Fruit fly (Drosophila melanogaster) whole organism, embryonic: ENCODE results near the gene mRRF2.
A peak's percentile ranks its signal among the peaks of the same experiment; 100 is the strongest.

Experiments
- CG10654 ChIP-seq: fragments of 200-800 bp; sonication (Bioruptor generic); optimal IDR thresholded peaks from 2 replicates; lab custom pipeline; 2016; ENCODE audit warnings: missing biosample characterization, missing genetic modification characterization
- CG12104 ChIP-seq: fragments of 200-800 bp; sonication (Bioruptor generic); optimal IDR thresholded peaks from 3 replicates; lab custom pipeline; 2016; ENCODE audit warnings: missing biosample characterization, missing genetic modification characterization
- CG13123 ChIP-seq: fragments of 200-800 bp; sonication (Bioruptor generic); optimal IDR thresholded peaks from 2 replicates; lab custom pipeline; 2016; ENCODE audit warnings: missing biosample characterization, missing genetic modification characterization
- CG13287 ChIP-seq: fragments of 200-800 bp; sonication (Bioruptor generic); IDR thresholded peaks from 2 replicates; pipeline ENCODE4 v1.3.6; 2022; ENCODE audit warnings: missing biosample characterization, missing genetic modification characterization; ENCODE audit not compliant: partially characterized antibody
- CG18262 ChIP-seq: fragments of 200-800 bp; optimal IDR thresholded peaks from 3 replicates; lab custom pipeline; 2019; ENCODE audit warnings: missing biosample characterization, mild to moderate bottlenecking, missing genetic modification characterization, moderate library complexity
- CG2202 ChIP-seq: fragments of 200-800 bp; sonication (Bioruptor generic); optimal IDR thresholded peaks from 2 replicates; lab custom pipeline; 2018; ENCODE audit warnings: missing biosample characterization, mild to moderate bottlenecking, missing genetic modification characterization
- CG31365 ChIP-seq: fragments of 200-800 bp; sonication (Bioruptor generic); optimal IDR thresholded peaks from 2 replicates; lab custom pipeline; 2018; ENCODE audit warnings: missing biosample characterization, mild to moderate bottlenecking, missing genetic modification characterization
- CG32767 ChIP-seq: fragments of 200-800 bp; sonication (Bioruptor generic); IDR thresholded peaks from 2 replicates; pipeline ENCODE4 v1.3.6; 2022; ENCODE audit warnings: missing biosample characterization, missing genetic modification characterization
- CG6689 ChIP-seq: fragments of 200-800 bp; sonication (Bioruptor generic); IDR thresholded peaks from 2 replicates; pipeline ENCODE4 v1.3.6; 2022; ENCODE audit warnings: missing biosample characterization, missing genetic modification characterization
- CG8478 ChIP-seq: fragments of >200 bp; optimal IDR thresholded peaks from 2 replicates; lab custom pipeline; 2018
- CG9932 ChIP-seq: fragments of 200-800 bp; sonication (Bioruptor generic); IDR thresholded peaks from 2 replicates; pipeline ENCODE4 v1.3.6; 2022; ENCODE audit warnings: missing biosample characterization, missing genetic modification characterization
- CHES-1-like ChIP-seq: fragments of 200-800 bp; sonication (Bioruptor generic); optimal IDR thresholded peaks from 2 replicates; lab custom pipeline; 2016; ENCODE audit warnings: missing biosample characterization, missing genetic modification characterization
- CTCF ChIP-seq: fragments of 200-800 bp; sonication (Bioruptor generic); optimal IDR thresholded peaks from 2 replicates; lab custom pipeline; 2017; ENCODE audit warnings: missing biosample characterization, mild to moderate bottlenecking, missing genetic modification characterization, moderate library complexity
- Dip3 ChIP-seq: fragments of 200-800 bp; sonication (Bioruptor generic); optimal IDR thresholded peaks from 3 replicates; lab custom pipeline; 2016; ENCODE audit warnings: missing biosample characterization, missing genetic modification characterization
- Drgx ChIP-seq: fragments of 200-800 bp; sonication (Bioruptor generic); IDR thresholded peaks from 2 replicates; pipeline ENCODE4 v1.3.6; 2022; ENCODE audit warnings: missing biosample characterization, missing genetic modification characterization
- E2f2 ChIP-seq: fragments of 200-800 bp; sonication (Bioruptor generic); IDR thresholded peaks from 2 replicates; pipeline ENCODE4 v1.3.6; 2022; ENCODE audit warnings: missing biosample characterization, missing genetic modification characterization
- Eip74EF ChIP-seq, 2 experiments: fragments of 200-800 bp in 1 of 2; fragments of >200 bp in 1 of 2; sonication (Bioruptor generic) in 1 of 2; optimal IDR thresholded peaks; 2 replicates each; lab custom pipeline; 2017 to 2019; ENCODE audit warnings: missing biosample characterization in 2 of 2, missing genetic modification characterization in 2 of 2, mild to moderate bottlenecking in 1 of 2, moderate library complexity in 1 of 2
- Fer1 ChIP-seq: fragments of 200-800 bp; sonication (Bioruptor generic); optimal IDR thresholded peaks from 2 replicates; lab custom pipeline; 2017; ENCODE audit warnings: missing biosample characterization, mild to moderate bottlenecking, missing genetic modification characterization
- HLH54F ChIP-seq: fragments of 200-800 bp; sonication (Bioruptor generic); optimal IDR thresholded peaks from 3 replicates; lab custom pipeline; 2016; ENCODE audit warnings: missing biosample characterization, missing genetic modification characterization
- Hand ChIP-seq: fragments of 200-800 bp; sonication (Bioruptor generic); optimal IDR thresholded peaks from 2 replicates; lab custom pipeline; 2017; ENCODE audit warnings: mild to moderate bottlenecking, missing biosample characterization, missing genetic modification reagents, missing genetic modification characterization
- MBD-R2 ChIP-seq: fragments of 200-800 bp; sonication (Bioruptor generic); IDR thresholded peaks from 2 replicates; pipeline ENCODE4 v1.3.6; 2022; ENCODE audit warnings: missing biosample characterization, missing genetic modification characterization
- Nf-YA ChIP-seq: fragments of 200-800 bp; sonication (Bioruptor generic); IDR thresholded peaks from 2 replicates; pipeline ENCODE4 v1.3.6; 2022; ENCODE audit warnings: missing biosample characterization, missing genetic modification characterization
- Sin3A ChIP-seq: fragments of >200 bp; optimal IDR thresholded peaks from 2 replicates; lab custom pipeline; 2018
- Sry-β ChIP-seq: fragments of 200-800 bp; sonication (Bioruptor generic); optimal IDR thresholded peaks from 2 replicates; lab custom pipeline; 2018; ENCODE audit warnings: missing biosample characterization, mild to moderate bottlenecking, missing genetic modification characterization, moderate library complexity
- Stat92E ChIP-seq, 3 experiments: fragments of >200 bp in 2 of 3; fragments of 200-800 bp in 1 of 3; sonication (Bioruptor generic) in 1 of 3; optimal IDR thresholded peaks; 2 replicates each; lab custom pipeline; 2017 to 2019; ENCODE audit warnings: missing biosample characterization in 3 of 3, missing genetic modification characterization in 3 of 3, mild to moderate bottlenecking in 1 of 3, moderate library complexity in 1 of 3
- ac ChIP-seq: fragments of 200-800 bp; sonication (Bioruptor generic); optimal IDR thresholded peaks from 3 replicates; lab custom pipeline; 2017; ENCODE audit warnings: missing biosample characterization, mild to moderate bottlenecking, missing genetic modification characterization
- cato ChIP-seq: fragments of 200-800 bp; sonication (Bioruptor generic); optimal IDR thresholded peaks from 2 replicates; lab custom pipeline; 2016; ENCODE audit warnings: missing biosample characterization, missing genetic modification characterization, borderline replicate concordance
- chn ChIP-seq: fragments of 200-800 bp; sonication (Bioruptor generic); optimal IDR thresholded peaks from 2 replicates; lab custom pipeline; 2016; ENCODE audit warnings: missing biosample characterization, missing genetic modification characterization
- crc ChIP-seq: fragments of 200-800 bp; sonication (Bioruptor generic); optimal IDR thresholded peaks from 2 replicates; lab custom pipeline; 2016; ENCODE audit warnings: missing biosample characterization, missing genetic modification characterization
- croc ChIP-seq: fragments of 200-800 bp; sonication (Bioruptor generic); conservative IDR thresholded peaks from 3 replicates; pipeline ENCODE4 v1.3.6; 2022; ENCODE audit warnings: missing biosample characterization, missing genetic modification characterization
- dimm ChIP-seq: fragments of 200-800 bp; sonication (Bioruptor generic); IDR thresholded peaks from 2 replicates; pipeline ENCODE4 v1.3.6; 2022; ENCODE audit warnings: missing biosample characterization, missing genetic modification characterization
- dmrt99B ChIP-seq: fragments of 200-800 bp; sonication (Bioruptor generic); optimal IDR thresholded peaks from 2 replicates; lab custom pipeline; 2018; ENCODE audit warnings: missing biosample characterization, mild to moderate bottlenecking, missing genetic modification characterization, moderate library complexity
- en ChIP-seq: fragments of 200-800 bp; sonication (Bioruptor generic); optimal IDR thresholded peaks from 2 replicates; lab custom pipeline; 2016; ENCODE audit warnings: missing biosample characterization, missing genetic modification characterization
- ewg ChIP-seq: fragments of 200-800 bp; sonication (Bioruptor generic); optimal IDR thresholded peaks from 3 replicates; lab custom pipeline; 2017; ENCODE audit warnings: mild to moderate bottlenecking, missing biosample characterization, missing genetic modification reagents, missing genetic modification characterization
- exex ChIP-seq: fragments of 200-800 bp; sonication (Bioruptor generic); optimal IDR thresholded peaks from 4 replicates; lab custom pipeline; 2018; ENCODE audit warnings: missing biosample characterization, mild to moderate bottlenecking, missing genetic modification characterization, moderate library complexity
- grau ChIP-seq: fragments of 200-800 bp; optimal IDR thresholded peaks from 3 replicates; lab custom pipeline; 2019; ENCODE audit warnings: missing biosample characterization, mild to moderate bottlenecking, missing genetic modification characterization, moderate library complexity
- ham ChIP-seq: fragments of 200-800 bp; sonication (Bioruptor generic); IDR thresholded peaks from 2 replicates; pipeline ENCODE4 v1.3.6; 2022; ENCODE audit warnings: missing biosample characterization, missing genetic modification characterization
- ind ChIP-seq: fragments of 200-800 bp; sonication (Bioruptor generic); optimal IDR thresholded peaks from 3 replicates; lab custom pipeline; 2016; ENCODE audit warnings: missing biosample characterization, missing genetic modification characterization
- lab ChIP-seq: fragments of 200-800 bp; sonication (Bioruptor generic); optimal IDR thresholded peaks from 3 replicates; lab custom pipeline; 2017; ENCODE audit warnings: missing biosample characterization, missing genetic modification characterization, mild to moderate bottlenecking, moderate library complexity, missing genetic modification reagents
- lbe ChIP-seq: fragments of 200-800 bp; sonication (Bioruptor generic); optimal IDR thresholded peaks from 2 replicates; lab custom pipeline; 2016; ENCODE audit warnings: missing biosample characterization, mild to moderate bottlenecking, missing genetic modification characterization
- lola ChIP-seq, 3 experiments: fragments of >200 bp in 2 of 3; fragments of 200-800 bp in 1 of 3; sonication (Bioruptor generic) in 1 of 3; optimal IDR thresholded peaks; 2 replicates each; lab custom pipeline; 2017 to 2019; ENCODE audit warnings: missing biosample characterization in 3 of 3, missing genetic modification characterization in 3 of 3, mild to moderate bottlenecking in 1 of 3, moderate library complexity in 1 of 3
- nom ChIP-seq: fragments of 200-800 bp; sonication (Bioruptor generic); optimal IDR thresholded peaks from 2 replicates; lab custom pipeline; 2017; ENCODE audit warnings: missing biosample characterization, missing genetic modification characterization, mild to moderate bottlenecking, moderate library complexity, missing genetic modification reagents
- pho ChIP-seq: fragments of 200-800 bp; sonication (Bioruptor generic); optimal IDR thresholded peaks from 2 replicates; lab custom pipeline; 2016; ENCODE audit warnings: missing biosample characterization, missing genetic modification characterization
- ro ChIP-seq: fragments of 200-800 bp; sonication (Bioruptor generic); IDR thresholded peaks from 2 replicates; pipeline ENCODE4 v1.3.6; 2022; ENCODE audit warnings: missing biosample characterization, missing genetic modification characterization
- row ChIP-seq: fragments of 200-800 bp; sonication (Bioruptor generic); IDR thresholded peaks from 3 replicates; pipeline ENCODE4 v1.3.6; 2022; ENCODE audit warnings: missing biosample characterization, missing genetic modification characterization
- schlank ChIP-seq: fragments of 200-800 bp; sonication (Bioruptor generic); optimal IDR thresholded peaks from 2 replicates; lab custom pipeline; 2018; ENCODE audit warnings: missing biosample characterization, mild to moderate bottlenecking, missing genetic modification characterization
- sens-2 ChIP-seq: fragments of 200-800 bp; sonication (Bioruptor generic); IDR thresholded peaks from 2 replicates; pipeline ENCODE4 v1.3.6; 2022; ENCODE audit warnings: missing biosample characterization, missing genetic modification characterization
- tio ChIP-seq: fragments of 200-800 bp; sonication (Bioruptor generic); optimal IDR thresholded peaks from 2 replicates; lab custom pipeline; 2017; ENCODE audit warnings: missing biosample characterization, missing genetic modification characterization, inconsistent platforms
- toy ChIP-seq: fragments of 200-800 bp; sonication (Bioruptor generic); IDR thresholded peaks from 2 replicates; pipeline ENCODE4 v1.3.6; 2022; ENCODE audit warnings: missing biosample characterization, missing genetic modification characterization
- tx ChIP-seq: fragments of 200-800 bp; sonication (Bioruptor generic); optimal IDR thresholded peaks from 2 replicates; lab custom pipeline; 2016; ENCODE audit warnings: missing biosample characterization, missing genetic modification characterization
- unc-4 ChIP-seq: fragments of 200-800 bp; sonication (Bioruptor generic); IDR thresholded peaks from 2 replicates; pipeline ENCODE4 v1.3.6; 2022; ENCODE audit warnings: missing biosample characterization, missing genetic modification characterization; ENCODE audit not compliant: partially characterized antibody
- wek ChIP-seq: fragments of 200-800 bp; sonication (Bioruptor generic); optimal IDR thresholded peaks from 3 replicates; lab custom pipeline; 2018; ENCODE audit warnings: missing biosample characterization, mild to moderate bottlenecking, missing genetic modification characterization, moderate library complexity
- zfh2 ChIP-seq: fragments of 200-800 bp; sonication (Bioruptor generic); optimal IDR thresholded peaks from 2 replicates; lab custom pipeline; 2016; ENCODE audit warnings: missing biosample characterization, missing genetic modification characterization

Gene mRRF2

DNA sequence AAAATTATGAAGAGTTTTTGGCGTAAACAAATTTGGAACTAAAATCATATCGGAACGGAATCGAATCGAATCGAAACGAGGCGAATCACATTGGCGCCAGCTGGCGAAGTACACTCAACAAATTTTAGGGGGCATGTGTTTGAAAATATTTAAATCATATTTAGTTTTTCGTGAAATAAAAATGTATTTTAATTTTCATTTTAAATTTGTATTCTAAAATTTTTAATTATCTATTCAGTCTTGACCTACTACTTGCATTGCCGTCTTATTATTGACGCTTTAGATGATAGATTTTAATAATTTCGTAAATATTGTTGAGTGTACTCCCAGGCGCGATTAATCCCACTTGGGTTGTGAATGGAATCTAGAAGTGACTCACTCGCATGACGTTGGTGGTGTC, 15.7 kb downstream of the mRRF2 start (continued):
- no peak for TF ChIP-seq CG9932
- TF ChIP-seq nom (GFP tag; lab: Kevin White, UChicago): no peak
- TF ChIP-seq ham (GFP tag; lab: Robert Waterston, UW): no peak
- TF ChIP-seq toy (GFP tag; lab: Robert Waterston, UW): no peak
- TF ChIP-seq Hand: no peak
- TF ChIP-seq cato (GFP tag; lab: Kevin White, UChicago): no peak
- no peak for TF ChIP-seq croc (GFP tag; lab: Robert Waterston, UW)
- TF ChIP-seq CTCF (GFP tag; lab: Kevin White, UChicago): no peak
- no peak for TF ChIP-seq ro (GFP tag; lab: Robert Waterston, UW)
- TF ChIP-seq dimm (GFP tag; lab: Robert Waterston, UW): no peak
- TF ChIP-seq row (GFP tag; lab: Robert Waterston, UW): peak; percentile 35; the same call in 2 of the 3 replicates
- no peak for TF ChIP-seq tx
- no peak for TF ChIP-seq CG2202
- TF ChIP-seq lab (GFP tag; lab: Kevin White, UChicago): no peak
- no peak for TF ChIP-seq exex
- TF ChIP-seq ewg (GFP tag; lab: Kevin White, UChicago): no peak
- no peak for TF ChIP-seq schlank (tag; lab: Kevin White, UChicago)
- no peak for TF ChIP-seq CG32767 (GFP tag; lab: Robert Waterston, UW)
- no peak for TF ChIP-seq sens-2
- TF ChIP-seq grau (tag; lab: Kevin White, UChicago): peak; percentile 36
- no peak for TF ChIP-seq wek (GFP tag; lab: Kevin White, UChicago)
- TF ChIP-seq MBD-R2: no peak
- no peak for TF ChIP-seq CG10654 (GFP tag; lab: Kevin White, UChicago)
- no peak for TF ChIP-seq lola (GFP tag; optimal IDR thresholded peaks at IDR 0.05; lab: Kevin White, UChicago)
- TF ChIP-seq tio (GFP tag; lab: Kevin White, UChicago): no peak
- no peak for TF ChIP-seq CG12104
- TF ChIP-seq Dip3: no peak
- TF ChIP-seq CG18262 (tag; lab: Kevin White, UChicago): peak; percentile 24
- no peak for TF ChIP-seq HLH54F
- TF ChIP-seq zfh2 (GFP tag; lab: Kevin White, UChicago): no peak
- TF ChIP-seq CG13287 (GFP tag; lab: Robert Waterston, UW): no peak
- TF ChIP-seq CG13123 (GFP tag; lab: Kevin White, UChicago): no peak
- no peak for TF ChIP-seq ind (GFP tag; lab: Kevin White, UChicago)
- no peak for TF ChIP-seq pho (GFP tag; lab: Kevin White, UChicago)
- TF ChIP-seq CG6689: no peak
- TF ChIP-seq chn (GFP tag; lab: Kevin White, UChicago): no peak
- TF ChIP-seq lbe (GFP tag; lab: Kevin White, UChicago): no peak
- peak in 1 of 2 experiments; percentile 16 for TF ChIP-seq Eip74EF (GFP tag; optimal IDR thresholded peaks at IDR 0.05; lab: Kevin White, UChicago)
- no peak for TF ChIP-seq Drgx
- no peak for TF ChIP-seq Sry-β (GFP tag; lab: Kevin White, UChicago)
- TF ChIP-seq Fer1 (GFP tag; lab: Kevin White, UChicago): no peak
- no peak for TF ChIP-seq crc (GFP tag; lab: Kevin White, UChicago)
- TF ChIP-seq Sin3A: no peak
- TF ChIP-seq ac: no peak
- no peak for TF ChIP-seq CG8478 (lab: Kevin White, UChicago)
- TF ChIP-seq dmrt99B (tag; lab: Kevin White, UChicago): peak; percentile 33
- no peak for TF ChIP-seq en
- TF ChIP-seq CG31365: no peak
- TF ChIP-seq Stat92E (GFP tag; optimal IDR thresholded peaks at IDR 0.05; lab: Kevin White, UChicago): no peak
- no peak for TF ChIP-seq CHES-1-like (GFP tag; lab: Kevin White, UChicago)
- TF ChIP-seq unc-4 (GFP tag; lab: Robert Waterston, UW): no peak
- TF ChIP-seq E2f2 (GFP tag; lab: Robert Waterston, UW): no peak
- TF ChIP-seq Nf-YA: no peak
